Fruit fly (Drosophila melanogaster) whole organism, prepupa: ENCODE measurements around the gene CG14205.

Experiments used
- CG11294 ChIP-seq: fragments of 200-800 bp; sonication (Bioruptor generic); IDR thresholded peaks from 2 replicates; pipeline ENCODE4 v1.3.6; 2022; ENCODE audit warnings: missing biosample characterization, missing genetic modification characterization
- Ets21C ChIP-seq: fragments of 200-800 bp; sonication (Bioruptor generic); optimal IDR thresholded peaks from 3 replicates; lab custom pipeline; 2016; ENCODE audit warnings: missing biosample characterization, missing genetic modification characterization
- Hr39 ChIP-seq: fragments of 200-800 bp; sonication (Bioruptor generic); optimal IDR thresholded peaks from 2 replicates; lab custom pipeline; 2016; ENCODE audit warnings: missing biosample characterization, missing genetic modification characterization
- Smox ChIP-seq: fragments of 200-800 bp; sonication (Bioruptor generic); optimal IDR thresholded peaks from 3 replicates; lab custom pipeline; 2016; ENCODE audit warnings: missing biosample characterization, missing genetic modification characterization
- dsx ChIP-seq: fragments of 200-800 bp; optimal IDR thresholded peaks from 3 replicates; lab custom pipeline; 2019; ENCODE audit warnings: missing biosample characterization, mild to moderate bottlenecking, missing genetic modification characterization, moderate library complexity; ENCODE audit not compliant: poor library complexity, severe bottlenecking
- spab ChIP-seq: fragments of 200-800 bp; sonication (Bioruptor generic); optimal IDR thresholded peaks from 2 replicates; lab custom pipeline; 2017; ENCODE audit warnings: missing biosample characterization, mild to moderate bottlenecking, missing genetic modification characterization, missing genetic modification reagents

DNA sequence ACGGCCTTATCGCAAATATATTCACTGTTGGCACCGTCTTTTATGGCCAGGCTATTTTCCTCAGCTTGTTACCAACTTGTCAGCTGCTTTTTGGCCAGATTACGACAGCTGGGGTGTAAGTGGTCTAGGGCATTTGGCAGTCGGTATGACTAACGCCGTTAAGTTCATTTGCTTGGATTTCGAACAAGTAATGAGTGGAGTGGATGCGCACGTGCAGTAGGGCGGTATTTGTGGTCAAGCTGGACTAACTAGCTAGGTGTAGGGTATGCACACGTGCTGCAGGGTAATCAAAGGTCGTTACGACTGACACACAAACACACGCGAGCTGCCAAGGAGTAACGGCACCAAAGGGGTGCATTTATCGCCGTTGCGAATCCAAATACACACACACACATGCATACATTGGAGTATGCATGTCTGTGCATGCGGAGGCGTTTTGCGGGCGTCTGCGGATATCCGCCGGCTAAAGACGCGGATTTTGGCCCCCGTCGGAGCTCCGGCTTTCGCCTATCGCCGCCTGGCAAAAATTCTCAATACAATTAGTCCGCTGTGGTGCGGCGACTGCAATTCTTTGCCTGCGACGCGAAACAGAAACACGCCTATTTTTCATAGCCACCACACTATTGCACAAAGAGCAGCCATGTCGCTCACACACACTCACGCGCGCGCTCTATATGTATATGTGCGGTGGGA, 14.3 kb upstream of the CG14205 start:
- TF ChIP-seq Ets21C (GFP tag; lab: Kevin White, UChicago) (no peak), CG11294 (GFP tag; lab: Robert Waterston, UW) (no peak), spab (no peak), dsx (GFP tag; lab: Kevin White, UChicago) (no peak), Hr39 (GFP tag; lab: Kevin White, UChicago) (no peak), Smox (GFP tag; lab: Kevin White, UChicago) (no peak)
